Fruit fly (Drosophila melanogaster) whole organism, embryonic: ENCODE data around the gene Pdzd8.

Experiments used
- CG10431 ChIP-seq: fragments of 200-800 bp; sonication (Bioruptor generic); optimal IDR thresholded peaks from 3 replicates; lab custom pipeline; 2018; ENCODE audit warnings: missing biosample characterization, mild to moderate bottlenecking, missing genetic modification characterization
- CG11723 ChIP-seq: fragments of 200-800 bp; sonication (Bioruptor generic); optimal IDR thresholded peaks from 2 replicates; lab custom pipeline; 2017; ENCODE audit warnings: missing biosample characterization, mild to moderate bottlenecking, missing genetic modification characterization
- Drgx ChIP-seq: fragments of 200-800 bp; sonication (Bioruptor generic); IDR thresholded peaks from 2 replicates; pipeline ENCODE4 v1.3.6; 2022; ENCODE audit warnings: missing biosample characterization, missing genetic modification characterization
- Hr51 ChIP-seq, 2 experiments: fragments of 200-800 bp; sonication (Bioruptor generic); optimal IDR thresholded peaks; 2 replicates in 1 of 2; 3 replicates in 1 of 2; lab custom pipeline; 2016 to 2018; ENCODE audit warnings: missing biosample characterization in 2 of 2, missing genetic modification characterization in 2 of 2, mild to moderate bottlenecking in 1 of 2, moderate library complexity in 1 of 2
- Meics ChIP-seq: fragments of 200-800 bp; sonication (Bioruptor generic); optimal IDR thresholded peaks from 2 replicates; lab custom pipeline; 2017; ENCODE audit warnings: missing biosample characterization, mild to moderate bottlenecking, missing genetic modification characterization
- grn ChIP-seq: fragments of 200-800 bp; sonication (Bioruptor generic); optimal IDR thresholded peaks from 3 replicates; lab custom pipeline; 2017; ENCODE audit warnings: missing biosample characterization, missing genetic modification characterization
- hkb ChIP-seq, 2 experiments: fragments of 200-800 bp in 1 of 2; fragments of >200 bp in 1 of 2; sonication (Bioruptor generic) in 1 of 2; IDR thresholded peaks in 1 of 2; optimal IDR thresholded peaks in 1 of 2; 2 replicates each; pipeline versions ENCODE4 v1.3.6 to Lab custom; 2017 to 2022; ENCODE audit warnings: missing biosample characterization in 1 of 2, missing genetic modification characterization in 1 of 2
- prd ChIP-seq, 3 experiments: fragments of >200 bp in 2 of 3; fragments of 200-800 bp in 1 of 3; sonication (Bioruptor generic) in 1 of 3; optimal IDR thresholded peaks in 2 of 3; IDR thresholded peaks in 1 of 3; 2 replicates in 2 of 3; 3 replicates in 1 of 3; pipeline versions ENCODE4 v1.3.6 to Lab custom; 2017 to 2022; ENCODE audit warnings: missing biosample characterization in 1 of 3, missing genetic modification characterization in 1 of 3
- row ChIP-seq: fragments of 200-800 bp; sonication (Bioruptor generic); IDR thresholded peaks from 3 replicates; pipeline ENCODE4 v1.3.6; 2022; ENCODE audit warnings: missing biosample characterization, missing genetic modification characterization
- twi ChIP-seq: fragments of 200-800 bp; optimal IDR thresholded peaks from 2 replicates; lab custom pipeline; 2019; ENCODE audit warnings: missing biosample characterization, mild to moderate bottlenecking, missing genetic modification characterization, moderate library complexity

Pdzd8 gene

dm6 chrX:11877165-11877564 is 53.5 kb downstream of the Pdzd8 start, which contains the start of gene CG10352:
CG10352 (minus strand) TSS chrX:11877168.
- TF ChIP-seq CG10431 (GFP tag; lab: Kevin White, UChicago) (no peak), hkb (optimal IDR thresholded peaks at IDR 0.05; lab: Kevin White, UChicago) (no peak), hkb (GFP tag; IDR thresholded peaks at IDR 0.05; lab: Robert Waterston, UW) (0 out of 2 replicates have a peak, but pooled peaks have one; percentile 14), row (GFP tag; lab: Robert Waterston, UW) (peak; percentile 51), CG11723 (GFP tag; lab: Kevin White, UChicago) (no peak), Drgx (GFP tag; lab: Robert Waterston, UW) (peak; percentile 48; the same call in 1 of the 2 replicates), Hr51 (GFP tag; optimal IDR thresholded peaks at IDR 0.05; lab: Kevin White, UChicago) (no peak), twi (no peak), Meics (peak; percentile 57), grn (no peak), prd (optimal IDR thresholded peaks at IDR 0.05; lab: Kevin White, UChicago) (no peak), prd (GFP tag; IDR thresholded peaks at IDR 0.05; lab: Robert Waterston, UW) (0 out of 3 replicates have a peak, but pooled peaks have one; percentile 14)
